Worm (Caenorhabditis elegans) whole organism, L2 larva: ENCODE measurements around the gene lido-10.

Source experiments
- C34F6.9 ChIP-seq: fragments of 150-350 bp; optimal IDR thresholded peaks from 2 replicates; lab custom pipeline; 2014; ENCODE audit warnings: missing biosample characterization, missing genetic modification characterization
- R02D3.7 ChIP-seq: fragments of 150-350 bp; optimal IDR thresholded peaks from 2 replicates; lab custom pipeline; 2014; ENCODE audit warnings: missing biosample characterization, missing genetic modification characterization
- Y55F3AM.14 ChIP-seq: fragments of 200-800 bp; sonication (Bioruptor generic); optimal IDR thresholded peaks from 2 replicates; lab custom pipeline; 2018; ENCODE audit warnings: mild to moderate bottlenecking, missing genetic modification characterization, missing compliant biosample characterization
- alr-1 ChIP-seq: fragments of 150-350 bp; optimal IDR thresholded peaks from 2 replicates; lab custom pipeline; 2014; ENCODE audit warnings: missing biosample characterization, missing genetic modification characterization
- aly-2 ChIP-seq: fragments of 150-350 bp; optimal IDR thresholded peaks from 2 replicates; lab custom pipeline; 2014; ENCODE audit warnings: missing biosample characterization, missing genetic modification characterization
- ceh-16 ChIP-seq: fragments of 150-350 bp; optimal IDR thresholded peaks from 2 replicates; lab custom pipeline; 2014; ENCODE audit warnings: missing biosample characterization, missing genetic modification characterization
- ceh-82 ChIP-seq: fragments of 150-350 bp; optimal IDR thresholded peaks from 2 replicates; lab custom pipeline; 2014; ENCODE audit warnings: missing biosample characterization, missing genetic modification characterization
- crh-2 ChIP-seq: sonication (generic microtip); optimal IDR thresholded peaks from 2 replicates; lab custom pipeline; 2017; ENCODE audit warnings: missing biosample characterization, missing genetic modification characterization
- dmd-4 ChIP-seq: sonication (generic microtip); optimal IDR thresholded peaks from 2 replicates; lab custom pipeline; 2017; ENCODE audit warnings: missing biosample characterization, missing genetic modification characterization
- egl-27 ChIP-seq: sonication (generic microtip); optimal IDR thresholded peaks from 3 replicates; lab custom pipeline; 2017; ENCODE audit warnings: missing biosample characterization, missing genetic modification reagents, missing genetic modification characterization
- elt-1 ChIP-seq: fragments of 150-350 bp; optimal IDR thresholded peaks from 2 replicates; lab custom pipeline; 2014; ENCODE audit warnings: missing biosample characterization, missing genetic modification characterization
- elt-3 ChIP-seq: sonication (generic microtip); optimal IDR thresholded peaks from 2 replicates; lab custom pipeline; 2017; ENCODE audit warnings: missing biosample characterization, missing genetic modification characterization
- fos-1 ChIP-seq: fragments of 150-350 bp; optimal IDR thresholded peaks from 2 replicates; lab custom pipeline; 2014; ENCODE audit warnings: missing biosample characterization, missing genetic modification characterization
- lin-11 ChIP-seq: fragments of 150-350 bp; sonication (generic microtip); optimal IDR thresholded peaks from 2 replicates; lab custom pipeline; 2014; ENCODE audit warnings: missing biosample characterization, missing genetic modification characterization, inconsistent platforms, mixed read lengths
- lin-39 ChIP-seq: fragments of 150-350 bp; optimal IDR thresholded peaks from 2 replicates; lab custom pipeline; 2014; ENCODE audit warnings: missing biosample characterization, missing genetic modification reagents, missing genetic modification characterization
- lsy-2 ChIP-seq, 2 experiments: fragments of 150-350 bp in 1 of 2; sonication (generic microtip) in 1 of 2; optimal IDR thresholded peaks; 2 replicates each; lab custom pipeline; 2014 to 2017; ENCODE audit warnings: missing biosample characterization in 2 of 2, missing genetic modification characterization in 2 of 2
- mab-5 ChIP-seq: fragments of 150-350 bp; optimal IDR thresholded peaks from 2 replicates; lab custom pipeline; 2014; ENCODE audit warnings: missing biosample characterization, missing genetic modification characterization
- mbf-1 ChIP-seq: sonication (generic microtip); optimal IDR thresholded peaks from 2 replicates; lab custom pipeline; 2017; ENCODE audit warnings: missing biosample characterization, missing genetic modification characterization
- mdl-1 ChIP-seq, 2 experiments: fragments of 150-350 bp in 1 of 2; sonication (generic microtip) in 1 of 2; optimal IDR thresholded peaks; 2 replicates each; lab custom pipeline; 2017; ENCODE audit warnings: missing biosample characterization in 2 of 2, missing genetic modification characterization in 2 of 2
- nhr-11 ChIP-seq: fragments of 150-350 bp; optimal IDR thresholded peaks from 2 replicates; lab custom pipeline; 2014; ENCODE audit warnings: missing biosample characterization, missing genetic modification characterization
- nhr-129 ChIP-seq: fragments of 150-350 bp; optimal IDR thresholded peaks from 2 replicates; lab custom pipeline; 2014; ENCODE audit warnings: missing biosample characterization, missing genetic modification characterization
- nhr-21 ChIP-seq: fragments of 150-350 bp; optimal IDR thresholded peaks from 2 replicates; lab custom pipeline; 2014; ENCODE audit warnings: missing biosample characterization, missing genetic modification characterization
- nhr-237 ChIP-seq: fragments of 150-350 bp; optimal IDR thresholded peaks from 2 replicates; lab custom pipeline; 2014; ENCODE audit warnings: missing biosample characterization, missing genetic modification characterization
- nhr-25 ChIP-seq: fragments of 150-350 bp; sonication (generic microtip); optimal IDR thresholded peaks from 3 replicates; lab custom pipeline; 2014; ENCODE audit warnings: missing biosample characterization, missing genetic modification characterization
- nhr-6 ChIP-seq: fragments of 150-350 bp; optimal IDR thresholded peaks from 2 replicates; lab custom pipeline; 2014; ENCODE audit warnings: missing biosample characterization, missing genetic modification characterization
- nhr-77 ChIP-seq: fragments of 150-350 bp; optimal IDR thresholded peaks from 2 replicates; lab custom pipeline; 2014; ENCODE audit warnings: missing biosample characterization, missing genetic modification characterization
- peb-1 ChIP-seq: fragments of 150-350 bp; optimal IDR thresholded peaks from 2 replicates; lab custom pipeline; 2014; ENCODE audit warnings: missing biosample characterization, missing genetic modification characterization
- sem-4 ChIP-seq: fragments of 150-350 bp; optimal IDR thresholded peaks from 2 replicates; lab custom pipeline; 2014; ENCODE audit warnings: missing biosample characterization, missing genetic modification reagents, missing genetic modification characterization
- skn-1 ChIP-seq: sonication (generic microtip); optimal IDR thresholded peaks from 2 replicates; lab custom pipeline; 2017; ENCODE audit warnings: missing biosample characterization, missing genetic modification characterization
- sma-3 ChIP-seq: sonication (generic microtip); optimal IDR thresholded peaks from 2 replicates; lab custom pipeline; 2016; ENCODE audit warnings: missing genetic modification reagents, missing genetic modification characterization, missing compliant biosample characterization
- sma-9 ChIP-seq, 2 experiments: fragments of 150-350 bp in 1 of 2; sonication (generic microtip) in 1 of 2; optimal IDR thresholded peaks; 2 replicates each; lab custom pipeline; 2014 to 2016; ENCODE audit warnings: missing genetic modification characterization in 2 of 2, mild to moderate bottlenecking in 1 of 2, missing biosample characterization in 1 of 2, missing compliant biosample characterization in 1 of 2, missing genetic modification reagents in 1 of 2, moderate library complexity in 1 of 2
- snpc-4 ChIP-seq: fragments of 150-350 bp; optimal IDR thresholded peaks from 2 replicates; lab custom pipeline; 2014; ENCODE audit warnings: missing biosample characterization, missing genetic modification characterization
- unc-39 ChIP-seq: fragments of 150-350 bp; optimal IDR thresholded peaks from 2 replicates; lab custom pipeline; 2014; ENCODE audit warnings: missing biosample characterization, missing genetic modification characterization
- unc-55 ChIP-seq: fragments of 150-350 bp; sonication (generic microtip); optimal IDR thresholded peaks from 3 replicates; lab custom pipeline; 2014; ENCODE audit warnings: missing biosample characterization, missing genetic modification reagents, missing genetic modification characterization
- ztf-4 ChIP-seq: fragments of 150-350 bp; optimal IDR thresholded peaks from 2 replicates; lab custom pipeline; 2014; ENCODE audit warnings: missing biosample characterization, missing genetic modification characterization

lido-10 gene

ce11 chrII:3003667-3004066 is 1.4 kb downstream of the lido-10 start, which contains the start of gene lido-11:
TSS of gene lido-11 (plus strand) at chrII:3003967.
- TF ChIP-seq snpc-4 (tag; lab: Kevin White, UChicago) (no peak), ceh-82 (tag; lab: Kevin White, UChicago) (no peak), peb-1 (no peak), unc-55 (GFP tag; lab: Kevin White, UChicago) (no peak), nhr-129 (no peak), aly-2 (tag; lab: Kevin White, UChicago) (no peak), lin-11 (tag; lab: Kevin White, UChicago) (no peak), ceh-16 (tag; lab: Kevin White, UChicago) (no peak), nhr-21 (tag; lab: Kevin White, UChicago) (no peak), C34F6.9 (tag; lab: Kevin White, UChicago) (no peak), skn-1 (tag; lab: Kevin White, UChicago) (no peak), nhr-11 (tag; lab: Kevin White, UChicago) (no peak), elt-3 (tag; lab: Kevin White, UChicago) (no peak), R02D3.7 (tag; lab: Kevin White, UChicago) (no peak), elt-1 (tag; lab: Kevin White, UChicago) (no peak), mab-5 (no peak), mbf-1 (tag; lab: Kevin White, UChicago) (no peak), sma-3 (GFP tag; lab: Kevin White, UChicago) (no peak)
- TF ChIP-seq, all 48 proteins: peak for 0

ce11 chrII:3005499-3005898 is 3.2 kb downstream of the lido-10 start, which contains the start of gene lido-12:
TSS of gene lido-12 (plus strand) at chrII:3005799.
- TF ChIP-seq elt-1 (tag; lab: Kevin White, UChicago) = no peak

- TF ChIP-seq Y55F3AM.14 (GFP tag; lab: Kevin White, UChicago) (no peak), nhr-237 (no peak), ztf-4 (tag; lab: Kevin White, UChicago) (no peak), lin-39 (tag; lab: Kevin White, UChicago) (no peak), alr-1 (tag; lab: Kevin White, UChicago) (no peak), nhr-21 (tag; lab: Kevin White, UChicago) (no peak), nhr-6 (tag; lab: Kevin White, UChicago) (no peak), R02D3.7 (tag; lab: Kevin White, UChicago) (no peak), egl-27 (tag; lab: Kevin White, UChicago) (no peak), dmd-4 (tag; lab: Kevin White, UChicago) (no peak), nhr-129 (no peak), fos-1 (tag; lab: Kevin White, UChicago) (no peak), ceh-16 (tag; lab: Kevin White, UChicago) (no peak), sma-9 (GFP tag; optimal IDR thresholded peaks at IDR 0.05; lab: Kevin White, UChicago) (no peak), sma-9 (tag; optimal IDR thresholded peaks at IDR 0.05; lab: Kevin White, UChicago) (no peak), crh-2 (tag; lab: Kevin White, UChicago) (no peak)
These were observed 6.1 kb downstream of the lido-10 start, which contains the start of gene sdz-5 for ce11 chrII:3008400-3008799. TSS of gene sdz-5 (plus strand) at chrII:3008700.

ce11 chrII:3012133-3012532 is 9.8 kb downstream of the lido-10 start, which contains the start of gene C41H7.9:
TSS of gene C41H7.9 (minus strand) at chrII:3012233.
- TF ChIP-seq ceh-16 (tag; lab: Kevin White, UChicago) (no peak), sem-4 (tag; lab: Kevin White, UChicago) (no peak), nhr-77 (tag; lab: Kevin White, UChicago) (no peak), lsy-2 (tag; optimal IDR thresholded peaks at IDR 0.05; lab: Kevin White, UChicago) (no peak), nhr-25 (no peak), alr-1 (tag; lab: Kevin White, UChicago) (no peak), mdl-1 (tag; optimal IDR thresholded peaks at IDR 0.05; lab: Kevin White, UChicago) (no peak), lin-11 (tag; lab: Kevin White, UChicago) (no peak), unc-39 (tag; lab: Kevin White, UChicago) (no peak), sma-3 (GFP tag; lab: Kevin White, UChicago) (no peak), egl-27 (tag; lab: Kevin White, UChicago) (no peak), ztf-4 (tag; lab: Kevin White, UChicago) (no peak), aly-2 (tag; lab: Kevin White, UChicago) (no peak)
